Worm (Caenorhabditis elegans) whole organism, L4 larva: ENCODE measurements around the gene srj-42.

Experiments used
- Y75B8A.6 ChIP-seq: fragments of 200-800 bp; sonication (Bioruptor generic); IDR thresholded peaks from 2 replicates; pipeline ENCODE4 v1.3.6; 2022; ENCODE audit warnings: missing genetic modification reagents, missing genetic modification characterization, missing compliant biosample characterization
- aly-2 ChIP-seq: sonication (generic microtip); optimal IDR thresholded peaks from 2 replicates; lab custom pipeline; 2018; ENCODE audit warnings: missing biosample characterization, missing genetic modification characterization
- ama-1 ChIP-seq: fragments of 150-350 bp; optimal IDR thresholded peaks from 2 replicates; lab custom pipeline; 2014; ENCODE audit warnings: inconsistent platforms, mixed read lengths
- daf-16 ChIP-seq, 3 experiments: sonication (generic microtip); optimal IDR thresholded peaks; 2 replicates each; lab custom pipeline; 2016 to 2017; ENCODE audit warnings: missing genetic modification characterization in 3 of 3, missing genetic modification reagents in 3 of 3, mild to moderate bottlenecking in 2 of 3, missing compliant biosample characterization in 2 of 3, missing biosample characterization in 1 of 3, moderate library complexity in 1 of 3
- dpl-1 ChIP-seq: fragments of 150-350 bp; optimal IDR thresholded peaks from 2 replicates; lab custom pipeline; 2014; ENCODE audit warnings: missing biosample characterization, missing genetic modification reagents, missing genetic modification characterization
- fkh-10 ChIP-seq: fragments of 150-350 bp; optimal IDR thresholded peaks from 2 replicates; lab custom pipeline; 2014; ENCODE audit warnings: missing biosample characterization, missing genetic modification reagents, missing genetic modification characterization
- fos-1 ChIP-seq: fragments of 150-350 bp; optimal IDR thresholded peaks from 2 replicates; lab custom pipeline; 2014; ENCODE audit warnings: missing biosample characterization, missing genetic modification characterization
- lsy-2 ChIP-seq, 2 experiments: fragments of 150-350 bp in 1 of 2; sonication (generic microtip) in 1 of 2; optimal IDR thresholded peaks; 2 replicates each; lab custom pipeline; 2014 to 2017; ENCODE audit warnings: missing biosample characterization in 2 of 2, missing genetic modification characterization in 2 of 2
- mdt-29 ChIP-seq: fragments of 200-800 bp; sonication (Bioruptor generic); IDR thresholded peaks from 2 replicates; pipeline ENCODE4 v1.3.6; 2022; ENCODE audit warnings: missing genetic modification reagents, missing genetic modification characterization, missing compliant biosample characterization
- mep-1 ChIP-seq: fragments of 150-350 bp; sonication (generic microtip); optimal IDR thresholded peaks from 3 replicates; lab custom pipeline; 2014; ENCODE audit warnings: missing biosample characterization, missing genetic modification characterization
- nhr-102 ChIP-seq: sonication (generic microtip); optimal IDR thresholded peaks from 2 replicates; lab custom pipeline; 2016; ENCODE audit warnings: mild to moderate bottlenecking, missing genetic modification characterization, moderate library complexity, missing compliant biosample characterization
- nhr-76 ChIP-seq: fragments of 150-350 bp; optimal IDR thresholded peaks from 2 replicates; lab custom pipeline; 2014; ENCODE audit warnings: missing biosample characterization, missing genetic modification characterization
- nhr-77 ChIP-seq: fragments of 150-350 bp; optimal IDR thresholded peaks from 2 replicates; lab custom pipeline; 2014; ENCODE audit warnings: missing biosample characterization, missing genetic modification characterization

ce11 chrIV:15283617-15284016 lies 31.6 kb upstream of the srj-42 start:
- TF ChIP-seq nhr-76 (tag; lab: Kevin White, UChicago) (no peak), ama-1 (lab: Kevin White, UChicago) (no peak), nhr-102 (tag; lab: Kevin White, UChicago) (no peak), lsy-2 (tag; optimal IDR thresholded peaks at IDR 0.05; lab: Kevin White, UChicago) (no peak), daf-16 (GFP tag; optimal IDR thresholded peaks at IDR 0.05; lab: Kevin White, UChicago) (no peak), daf-16 (tag; optimal IDR thresholded peaks at IDR 0.05; lab: Kevin White, UChicago) (no peak), mep-1 (no peak), nhr-77 (tag; lab: Kevin White, UChicago) (no peak), fkh-10 (GFP tag; lab: Kevin White, UChicago) (no peak), dpl-1 (no peak), fos-1 (tag; lab: Kevin White, UChicago) (no peak), mdt-29 (GFP tag; lab: Robert Waterston, UW) (no peak), Y75B8A.6 (GFP tag; lab: Robert Waterston, UW) (no peak), aly-2 (tag; lab: Kevin White, UChicago) (no peak)
